Fruit fly (Drosophila melanogaster) whole organism, adult: ENCODE results near the gene CG17803.
A peak's percentile ranks its signal among the peaks of the same experiment; 100 is the strongest.

Experiments used
- CG11617 ChIP-seq: fragments of 200-800 bp; sonication (Bioruptor generic); optimal IDR thresholded peaks from 2 replicates; lab custom pipeline; 2017; ENCODE audit warnings: mild to moderate bottlenecking, missing biosample characterization, missing genetic modification reagents, missing genetic modification characterization
- CG12768 ChIP-seq: fragments of 200-800 bp; sonication (Bioruptor generic); optimal IDR thresholded peaks from 2 replicates; lab custom pipeline; 2017; ENCODE audit warnings: missing biosample characterization, missing genetic modification characterization, mild to moderate bottlenecking, moderate library complexity, missing genetic modification reagents
- CG14711 ChIP-seq: fragments of 200-800 bp; sonication (Bioruptor generic); optimal IDR thresholded peaks from 2 replicates; lab custom pipeline; 2018; ENCODE audit warnings: missing biosample characterization, mild to moderate bottlenecking, missing genetic modification characterization, moderate library complexity
- CG1620 ChIP-seq: fragments of 200-800 bp; sonication (Bioruptor generic); optimal IDR thresholded peaks from 2 replicates; lab custom pipeline; 2016; ENCODE audit warnings: missing biosample characterization, missing genetic modification characterization
- CG33017 ChIP-seq: fragments of 200-800 bp; sonication (Bioruptor generic); optimal IDR thresholded peaks from 2 replicates; lab custom pipeline; 2018; ENCODE audit warnings: missing biosample characterization, mild to moderate bottlenecking, missing genetic modification characterization, moderate library complexity
- CG5204 ChIP-seq: fragments of 200-800 bp; sonication (Bioruptor generic); optimal IDR thresholded peaks from 2 replicates; lab custom pipeline; 2016; ENCODE audit warnings: missing biosample characterization, missing genetic modification characterization
- CG7045 ChIP-seq: fragments of 200-800 bp; sonication (Bioruptor generic); optimal IDR thresholded peaks from 2 replicates; lab custom pipeline; 2017; ENCODE audit warnings: missing biosample characterization, mild to moderate bottlenecking, missing genetic modification characterization
- CG7101 ChIP-seq: fragments of 200-800 bp; sonication (Bioruptor generic); optimal IDR thresholded peaks from 2 replicates; lab custom pipeline; 2018; ENCODE audit warnings: missing biosample characterization, mild to moderate bottlenecking, missing genetic modification characterization, moderate library complexity
- Clk ChIP-seq: fragments of 200-800 bp; sonication (Bioruptor generic); optimal IDR thresholded peaks from 2 replicates; lab custom pipeline; 2017; ENCODE audit warnings: missing biosample characterization, missing genetic modification characterization
- Crg-1 ChIP-seq: fragments of 200-800 bp; sonication (Bioruptor generic); optimal IDR thresholded peaks from 2 replicates; lab custom pipeline; 2016; ENCODE audit warnings: missing biosample characterization, missing genetic modification characterization
- Hr96 ChIP-seq: fragments of 200-800 bp; sonication (Bioruptor generic); optimal IDR thresholded peaks from 2 replicates; lab custom pipeline; 2016; ENCODE audit warnings: missing biosample characterization, missing genetic modification characterization
- Mnt ChIP-seq: fragments of 200-800 bp; sonication (Bioruptor generic); optimal IDR thresholded peaks from 2 replicates; lab custom pipeline; 2016; ENCODE audit warnings: missing biosample characterization, mild to moderate bottlenecking, missing genetic modification characterization
- bab1 ChIP-seq: fragments of 200-800 bp; sonication (Bioruptor generic); optimal IDR thresholded peaks from 3 replicates; lab custom pipeline; 2019; ENCODE audit warnings: missing biosample characterization, mild to moderate bottlenecking, missing genetic modification characterization, moderate library complexity
- cic ChIP-seq: fragments of 200-800 bp; sonication (Bioruptor generic); optimal IDR thresholded peaks from 2 replicates; lab custom pipeline; 2017; ENCODE audit warnings: missing biosample characterization, mild to moderate bottlenecking, missing genetic modification characterization, moderate library complexity
- cnc ChIP-seq, 2 experiments: fragments of >200 bp; optimal IDR thresholded peaks; 2 replicates each; lab custom pipeline; 2017
- kay ChIP-seq: fragments of 200-800 bp; sonication (Bioruptor generic); peaks from one replicate; lab custom pipeline; 2016; ENCODE audit warnings: missing biosample characterization, missing genetic modification characterization, borderline replicate concordance
- ovo ChIP-seq: fragments of 200-800 bp; sonication (Bioruptor generic); optimal IDR thresholded peaks from 2 replicates; lab custom pipeline; 2016; ENCODE audit warnings: missing biosample characterization, missing genetic modification characterization
- pad ChIP-seq: fragments of 200-800 bp; sonication (Bioruptor generic); optimal IDR thresholded peaks from 3 replicates; lab custom pipeline; 2017; ENCODE audit warnings: missing biosample characterization, missing genetic modification characterization, mild to moderate bottlenecking, moderate library complexity, missing genetic modification reagents
- tj ChIP-seq: fragments of 200-800 bp; sonication (Bioruptor generic); optimal IDR thresholded peaks from 3 replicates; lab custom pipeline; 2017; ENCODE audit warnings: missing biosample characterization, mild to moderate bottlenecking, missing genetic modification characterization, moderate library complexity
- toe ChIP-seq: fragments of 200-800 bp; sonication (Bioruptor generic); optimal IDR thresholded peaks from 2 replicates; lab custom pipeline; 2016; ENCODE audit warnings: missing biosample characterization, missing genetic modification characterization

Gene CG17803

DNA sequence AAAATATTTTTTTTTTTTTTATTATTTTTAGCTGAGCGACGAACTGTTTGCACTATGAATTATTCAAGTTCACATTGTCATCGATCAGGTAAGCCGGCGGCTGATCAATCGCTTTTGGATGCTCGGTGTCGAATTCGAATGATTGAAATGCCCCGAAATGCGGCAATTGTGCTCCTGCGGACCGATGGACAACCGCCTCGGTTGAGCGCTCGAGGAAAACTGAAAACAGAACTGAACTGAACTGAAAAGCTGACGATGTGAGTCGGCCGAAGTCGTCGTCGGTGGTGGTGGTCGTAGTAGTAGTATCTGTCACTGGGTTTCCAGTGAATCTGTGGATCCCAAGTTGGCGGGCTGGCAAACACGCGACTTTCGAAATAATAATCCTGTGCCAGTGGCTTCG lies 39.1 kb downstream of the CG17803 start:
- no peak for TF ChIP-seq cic (GFP tag; lab: Kevin White, UChicago)
- no peak for TF ChIP-seq CG12768 (GFP tag; lab: Kevin White, UChicago)
- TF ChIP-seq Hr96 (GFP tag; lab: Kevin White, UChicago), result no peak
- TF ChIP-seq kay (GFP tag; lab: Kevin White, UChicago), result peak; percentile 32
- peak; percentile 3 for TF ChIP-seq Mnt (GFP tag; lab: Kevin White, UChicago)
- TF ChIP-seq bab1 (GFP tag; lab: Kevin White, UChicago), result no peak

DNA sequence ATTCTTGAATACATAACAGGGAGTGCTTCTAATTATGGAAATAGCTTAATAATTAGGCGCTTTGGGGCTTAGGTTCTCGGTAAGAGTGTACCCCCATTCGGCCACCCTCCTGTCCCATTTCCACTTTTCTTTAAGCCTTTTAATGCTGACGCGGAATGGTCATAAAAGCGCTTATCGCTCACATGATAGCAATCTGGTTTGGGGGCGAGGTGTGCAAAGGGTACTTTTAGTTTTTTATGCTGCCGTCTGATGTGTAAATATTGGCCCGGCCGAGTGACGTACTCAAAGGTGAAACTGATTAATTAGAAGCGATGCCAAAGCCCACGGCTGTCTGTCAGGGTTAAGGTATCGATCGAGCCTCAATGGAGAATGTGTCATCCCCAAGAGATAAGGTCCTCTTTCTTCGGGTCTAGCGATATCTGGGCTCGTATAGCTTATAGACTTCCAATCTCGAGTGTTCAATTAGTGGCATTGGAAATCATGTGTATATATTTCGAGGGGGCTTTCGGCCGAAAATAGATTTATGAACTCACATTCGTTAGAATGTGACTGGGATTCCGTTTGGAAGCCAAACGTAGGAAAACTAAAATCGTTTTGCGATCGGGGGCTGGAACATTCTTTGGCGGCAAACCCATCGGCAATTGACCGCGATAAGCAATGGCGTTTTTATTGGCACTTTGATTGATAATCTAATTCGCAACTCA lies 41.4 kb downstream of the CG17803 start:
- TF ChIP-seq ovo, result no peak
- TF ChIP-seq CG12768 (GFP tag; lab: Kevin White, UChicago), result no peak
- TF ChIP-seq CG5204, result peak; percentile 11
- no peak for TF ChIP-seq Crg-1 (GFP tag; lab: Kevin White, UChicago)
- TF ChIP-seq cnc (optimal IDR thresholded peaks at IDR 0.05; lab: Kevin White, UChicago), result no peak
- TF ChIP-seq toe (GFP tag; lab: Kevin White, UChicago), result no peak
- TF ChIP-seq CG11617, result no peak
- TF ChIP-seq bab1 (GFP tag; lab: Kevin White, UChicago), result no peak
- TF ChIP-seq CG33017, result no peak
- no peak for TF ChIP-seq pad (GFP tag; lab: Kevin White, UChicago)
- no peak for TF ChIP-seq Mnt (GFP tag; lab: Kevin White, UChicago)
- no peak for TF ChIP-seq Clk
- TF ChIP-seq CG1620, result no peak
- TF ChIP-seq kay (GFP tag; lab: Kevin White, UChicago), result peak; percentile 56
- peak; percentile 3 for TF ChIP-seq cic (GFP tag; lab: Kevin White, UChicago)
- TF ChIP-seq CG7045, result no peak
- no peak for TF ChIP-seq CG14711
- peak; percentile 12 for TF ChIP-seq tj (GFP tag; lab: Kevin White, UChicago)
- TF ChIP-seq CG7101, result no peak
- no peak for TF ChIP-seq Hr96 (GFP tag; lab: Kevin White, UChicago)

DNA sequence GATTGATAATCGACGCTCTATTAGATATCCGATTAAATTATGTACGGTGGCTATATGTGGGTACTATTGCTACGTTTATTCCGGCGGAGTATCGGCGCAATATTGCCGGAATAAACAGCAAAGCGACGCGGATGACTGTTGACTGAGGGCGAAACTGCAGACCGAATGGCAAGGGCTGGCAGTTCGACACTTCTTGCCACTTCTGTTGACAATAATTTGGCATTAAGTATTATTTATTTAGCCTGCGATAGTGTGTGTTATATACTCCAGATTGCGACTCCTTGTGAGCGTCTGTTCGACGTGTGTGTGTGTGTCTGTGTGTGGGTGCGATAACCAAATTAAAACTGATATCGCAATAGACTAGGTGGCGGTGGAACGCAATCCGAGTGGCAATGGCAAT lies 42.4 kb downstream of the CG17803 start:
- TF ChIP-seq cnc (optimal IDR thresholded peaks at IDR 0.05; lab: Kevin White, UChicago), result no peak
- TF ChIP-seq Hr96 (GFP tag; lab: Kevin White, UChicago), result no peak
- no peak for TF ChIP-seq CG5204
- peak; percentile 50 for TF ChIP-seq Mnt (GFP tag; lab: Kevin White, UChicago)
- TF ChIP-seq CG33017, result peak; percentile 25
- TF ChIP-seq CG7101, result peak; percentile 4
- TF ChIP-seq CG12768 (GFP tag; lab: Kevin White, UChicago), result no peak
- no peak for TF ChIP-seq pad (GFP tag; lab: Kevin White, UChicago)
- peak; percentile 72 for TF ChIP-seq kay (GFP tag; lab: Kevin White, UChicago)
- no peak for TF ChIP-seq CG14711
- no peak for TF ChIP-seq Clk
- no peak for TF ChIP-seq CG1620
- no peak for TF ChIP-seq tj (GFP tag; lab: Kevin White, UChicago)
- peak; percentile 42 for TF ChIP-seq cic (GFP tag; lab: Kevin White, UChicago)
- no peak for TF ChIP-seq bab1 (GFP tag; lab: Kevin White, UChicago)
- TF ChIP-seq CG11617, result no peak
- TF ChIP-seq Crg-1 (GFP tag; lab: Kevin White, UChicago), result no peak
- TF ChIP-seq ovo, result peak; percentile 24
- TF ChIP-seq CG7045, result no peak
- no peak for TF ChIP-seq toe (GFP tag; lab: Kevin White, UChicago)
